Worm (Caenorhabditis elegans) whole organism, L4/young adult: ENCODE results near the gene F21C10.13.

Experiments
- W03F9.2 ChIP-seq: fragments of 150-350 bp; optimal IDR thresholded peaks from 2 replicates; lab custom pipeline; 2014; ENCODE audit warnings: missing biosample characterization, missing genetic modification characterization
- dao-5 ChIP-seq: sonication (generic microtip); optimal IDR thresholded peaks from 2 replicates; lab custom pipeline; 2016; ENCODE audit warnings: missing genotype, missing genetic modification characterization, moderate library complexity, missing compliant biosample characterization
- him-1 ChIP-seq: sonication (generic microtip); optimal IDR thresholded peaks from 2 replicates; lab custom pipeline; 2016; ENCODE audit warnings: missing genotype, missing genetic modification reagents, missing genetic modification characterization, missing compliant biosample characterization

F21C10.13 gene

ce11 chrV:9092209-9092608 lies 29.9 kb upstream of the F21C10.13 start, which contains the start of gene T27E4.1:
TSS of gene T27E4.1 (plus strand) at chrV:9092345.
- TF ChIP-seq him-1 (tag; lab: Kevin White, UChicago) (no peak), W03F9.2 (tag; lab: Kevin White, UChicago) (no peak), dao-5 (no peak)

ce11 chrV:9094060-9094628 lies 28.0 kb upstream of the F21C10.13 start:
- TF ChIP-seq dao-5: no peak
- TF ChIP-seq W03F9.2 (tag; lab: Kevin White, UChicago): no peak
- no peak for TF ChIP-seq him-1 (tag; lab: Kevin White, UChicago)

ce11 chrV:9094976-9095375 lies 27.1 kb upstream of the F21C10.13 start:
- no peak for TF ChIP-seq W03F9.2 (tag; lab: Kevin White, UChicago)
- no peak for TF ChIP-seq dao-5
- TF ChIP-seq him-1 (tag; lab: Kevin White, UChicago): no peak

ce11 chrV:9095613-9096317 lies 26.3 kb upstream of the F21C10.13 start, which contains the start of gene F21C10.10:
TSS of gene F21C10.10 (plus strand) at chrV:9096267.
- no peak for TF ChIP-seq him-1 (tag; lab: Kevin White, UChicago)
- TF ChIP-seq W03F9.2 (tag; lab: Kevin White, UChicago): peak; percentile 32

ce11 chrV:9096674-9097073 lies 25.4 kb upstream of the F21C10.13 start:
- TF ChIP-seq him-1 (tag; lab: Kevin White, UChicago) (no peak), dao-5 (no peak), W03F9.2 (tag; lab: Kevin White, UChicago) (no peak)

- TF ChIP-seq dao-5 (no peak), W03F9.2 (tag; lab: Kevin White, UChicago) (no peak), him-1 (tag; lab: Kevin White, UChicago) (no peak)
Observed at ce11 chrV:9097213-9097612, 24.9 kb upstream of the F21C10.13 start.

ce11 chrV:9098280-9098973 lies 23.7 kb upstream of the F21C10.13 start, which contains the start of gene F21C10.9:
TSS of gene F21C10.9 (minus strand) at chrV:9098696.
- TF ChIP-seq W03F9.2 (tag; lab: Kevin White, UChicago) (no peak), dao-5 (no peak)

ce11 chrV:9101062-9101461 lies 21.0 kb upstream of the F21C10.13 start, which contains the start of gene frpr-6:
TSS of gene frpr-6 (minus strand) at chrV:9101162.
- no peak for TF ChIP-seq him-1 (tag; lab: Kevin White, UChicago)
- no peak for TF ChIP-seq dao-5

- TF ChIP-seq him-1 (tag; lab: Kevin White, UChicago): no peak
- TF ChIP-seq W03F9.2 (tag; lab: Kevin White, UChicago): no peak
- TF ChIP-seq dao-5: no peak
Observed at ce11 chrV:9108219-9108618, 13.9 kb upstream of the F21C10.13 start, which contains the start of gene F21C10.18. TSS of gene F21C10.18 (plus strand) at chrV:9108519.

- TF ChIP-seq him-1 (tag; lab: Kevin White, UChicago) (no peak), dao-5 (no peak), W03F9.2 (tag; lab: Kevin White, UChicago) (no peak)
Observed at ce11 chrV:9109281-9109680, 12.8 kb upstream of the F21C10.13 start, which contains the start of gene pqn-31. TSS of gene pqn-31 (plus strand) at chrV:9109581.

ce11 chrV:9111957-9112356 lies 10.1 kb upstream of the F21C10.13 start:
- TF ChIP-seq him-1 (tag; lab: Kevin White, UChicago) (no peak), dao-5 (no peak), W03F9.2 (tag; lab: Kevin White, UChicago) (no peak)

ce11 chrV:9112467-9112866 lies 9.6 kb upstream of the F21C10.13 start, which contains the start of gene F21C10.7:
TSS of gene F21C10.7 (plus strand) at chrV:9112767.
- TF ChIP-seq him-1 (tag; lab: Kevin White, UChicago): no peak
- no peak for TF ChIP-seq W03F9.2 (tag; lab: Kevin White, UChicago)
- no peak for TF ChIP-seq dao-5

ce11 chrV:9123186-9123585 lies 1.1 kb downstream of the F21C10.13 start, which contains the start of gene F21C10.11:
TSS of gene F21C10.11 (plus strand) at chrV:9123486.
- TF ChIP-seq him-1 (tag; lab: Kevin White, UChicago) (no peak), W03F9.2 (tag; lab: Kevin White, UChicago) (no peak), dao-5 (no peak)

- TF ChIP-seq dao-5: no peak
- no peak for TF ChIP-seq him-1 (tag; lab: Kevin White, UChicago)
- TF ChIP-seq W03F9.2 (tag; lab: Kevin White, UChicago): no peak
Observed at ce11 chrV:9124180-9124579, 2.1 kb downstream of the F21C10.13 start, which contains the start of gene F21C10.6. TSS of gene F21C10.6 (plus strand) at chrV:9124480.
